Fruit fly (Drosophila melanogaster) whole organism, embryonic: ENCODE data around the gene CG31867.
A peak's percentile ranks its signal among the peaks of the same experiment; 100 is the strongest.

ENCODE experiments used
- Abd-B ChIP-seq: fragments of 200-800 bp; sonication (Bioruptor generic); optimal IDR thresholded peaks from 2 replicates; lab custom pipeline; 2018; ENCODE audit warnings: missing biosample characterization, mild to moderate bottlenecking, missing genetic modification characterization, moderate library complexity
- Bdp1 ChIP-seq: fragments of 200-800 bp; sonication (Bioruptor generic); optimal IDR thresholded peaks from 3 replicates; lab custom pipeline; 2016; ENCODE audit warnings: missing biosample characterization, missing genetic modification characterization
- CG11093 ChIP-seq: fragments of 200-800 bp; sonication (Bioruptor generic); IDR thresholded peaks from 3 replicates; pipeline ENCODE4 v1.3.6; 2022; ENCODE audit warnings: missing biosample characterization, missing genetic modification characterization
- CG11695 ChIP-seq: fragments of 200-800 bp; sonication (Bioruptor generic); IDR thresholded peaks from 3 replicates; pipeline ENCODE4 v1.3.6; 2022; ENCODE audit warnings: missing biosample characterization, missing genetic modification characterization
- CG12071 ChIP-seq: fragments of 200-800 bp; sonication (Bioruptor generic); optimal IDR thresholded peaks from 3 replicates; lab custom pipeline; 2018; ENCODE audit warnings: missing biosample characterization, mild to moderate bottlenecking, missing genetic modification characterization
- CG12104 ChIP-seq: fragments of 200-800 bp; sonication (Bioruptor generic); optimal IDR thresholded peaks from 3 replicates; lab custom pipeline; 2016; ENCODE audit warnings: missing biosample characterization, missing genetic modification characterization
- CG12219 ChIP-seq: fragments of 200-800 bp; sonication (Bioruptor generic); optimal IDR thresholded peaks from 3 replicates; lab custom pipeline; 2018; ENCODE audit warnings: missing biosample characterization, mild to moderate bottlenecking, missing genetic modification characterization
- CG12744 ChIP-seq: fragments of 200-800 bp; sonication (Bioruptor generic); optimal IDR thresholded peaks from 2 replicates; lab custom pipeline; 2016; ENCODE audit warnings: missing biosample characterization, missing genetic modification characterization
- CG1603 ChIP-seq: fragments of 200-800 bp; sonication (Bioruptor generic); optimal IDR thresholded peaks from 2 replicates; lab custom pipeline; 2019; ENCODE audit warnings: missing biosample characterization, mild to moderate bottlenecking, missing genetic modification characterization, moderate library complexity
- CG2202 ChIP-seq: fragments of 200-800 bp; sonication (Bioruptor generic); optimal IDR thresholded peaks from 2 replicates; lab custom pipeline; 2018; ENCODE audit warnings: missing biosample characterization, mild to moderate bottlenecking, missing genetic modification characterization
- CG2712 ChIP-seq: fragments of 200-800 bp; optimal IDR thresholded peaks from 3 replicates; lab custom pipeline; 2019; ENCODE audit warnings: missing biosample characterization, mild to moderate bottlenecking, missing genetic modification characterization, moderate library complexity
- CG31441 ChIP-seq: fragments of 200-800 bp; sonication (Bioruptor generic); IDR thresholded peaks from 2 replicates; pipeline ENCODE4 v1.3.6; 2022; ENCODE audit warnings: missing biosample characterization, missing genetic modification characterization
- CG3163 ChIP-seq: fragments of 200-800 bp; sonication (Bioruptor generic); optimal IDR thresholded peaks from 3 replicates; lab custom pipeline; 2016; ENCODE audit warnings: missing biosample characterization, missing genetic modification characterization
- CG3995 ChIP-seq: fragments of 200-800 bp; sonication (Bioruptor generic); optimal IDR thresholded peaks from 3 replicates; lab custom pipeline; 2016; ENCODE audit warnings: missing biosample characterization, missing genetic modification characterization
- CG4730 ChIP-seq: fragments of 200-800 bp; sonication (Bioruptor generic); IDR thresholded peaks from 2 replicates; pipeline ENCODE4 v1.3.6; 2022; ENCODE audit warnings: missing biosample characterization, missing genetic modification characterization
- CG6272 ChIP-seq: fragments of 200-800 bp; sonication (Bioruptor generic); IDR thresholded peaks from 2 replicates; pipeline ENCODE4 v1.3.6; 2022; ENCODE audit warnings: missing biosample characterization, missing genetic modification characterization
- CG6683 ChIP-seq: fragments of 200-800 bp; sonication (Bioruptor generic); optimal IDR thresholded peaks from 2 replicates; lab custom pipeline; 2017; ENCODE audit warnings: missing biosample characterization, mild to moderate bottlenecking, missing genetic modification characterization, missing genetic modification reagents
- CG6765 ChIP-seq: fragments of 200-800 bp; sonication (Bioruptor generic); optimal IDR thresholded peaks from 3 replicates; lab custom pipeline; 2017; ENCODE audit warnings: missing biosample characterization, mild to moderate bottlenecking, missing genetic modification characterization
- CG8089 ChIP-seq: fragments of 200-800 bp; sonication (Bioruptor generic); optimal IDR thresholded peaks from 3 replicates; lab custom pipeline; 2016; ENCODE audit warnings: missing biosample characterization, missing genetic modification characterization
- CG9215 ChIP-seq: fragments of 200-800 bp; sonication (Bioruptor generic); IDR thresholded peaks from 2 replicates; pipeline ENCODE4 v1.3.6; 2022; ENCODE audit warnings: missing biosample characterization, missing genetic modification characterization
- CTCF ChIP-seq: fragments of 200-800 bp; sonication (Bioruptor generic); optimal IDR thresholded peaks from 2 replicates; lab custom pipeline; 2017; ENCODE audit warnings: missing biosample characterization, mild to moderate bottlenecking, missing genetic modification characterization, moderate library complexity
- CkIIα-i1 ChIP-seq: fragments of 200-800 bp; sonication (Bioruptor generic); IDR thresholded peaks from 2 replicates; pipeline ENCODE4 v1.3.6; 2022; ENCODE audit warnings: missing biosample characterization, missing genetic modification characterization
- HLH3B ChIP-seq: fragments of 200-800 bp; sonication (Bioruptor generic); IDR thresholded peaks from 2 replicates; pipeline ENCODE4 v1.3.6; 2022; ENCODE audit warnings: missing biosample characterization, missing genetic modification characterization
- Mrtf ChIP-seq: fragments of 200-800 bp; sonication (Bioruptor generic); IDR thresholded peaks from 3 replicates; pipeline ENCODE4 v1.3.6; 2022; ENCODE audit warnings: missing biosample characterization, missing genetic modification characterization
- NfI ChIP-seq: fragments of 200-800 bp; sonication (Bioruptor generic); optimal IDR thresholded peaks from 3 replicates; lab custom pipeline; 2018; ENCODE audit warnings: missing biosample characterization, mild to moderate bottlenecking, missing genetic modification characterization, moderate library complexity
- Optix ChIP-seq: fragments of 200-800 bp; sonication (Bioruptor generic); IDR thresholded peaks from 3 replicates; pipeline ENCODE4 v1.3.6; 2022; ENCODE audit warnings: missing biosample characterization, missing genetic modification characterization
- ab ChIP-seq: fragments of 200-800 bp; sonication (Bioruptor generic); optimal IDR thresholded peaks from 2 replicates; lab custom pipeline; 2016; ENCODE audit warnings: missing biosample characterization, missing genetic modification characterization
- az2 ChIP-seq: fragments of 200-800 bp; sonication (Bioruptor generic); optimal IDR thresholded peaks from 3 replicates; lab custom pipeline; 2016; ENCODE audit warnings: missing biosample characterization, missing genetic modification characterization
- bsh ChIP-seq, 2 experiments: fragments of 200-800 bp; sonication (Bioruptor generic); optimal IDR thresholded peaks; 2 replicates each; lab custom pipeline; 2017 to 2018; ENCODE audit warnings: mild to moderate bottlenecking in 2 of 2, missing biosample characterization in 2 of 2, missing genetic modification characterization in 2 of 2, moderate library complexity in 1 of 2
- crp ChIP-seq, 2 experiments: fragments of 200-800 bp; sonication (Bioruptor generic); optimal IDR thresholded peaks; 2 replicates in 1 of 2; 3 replicates in 1 of 2; lab custom pipeline; 2017; ENCODE audit warnings: missing biosample characterization in 2 of 2, missing genetic modification characterization in 2 of 2, mild to moderate bottlenecking in 1 of 2, moderate library complexity in 1 of 2
- dimm ChIP-seq: fragments of 200-800 bp; sonication (Bioruptor generic); IDR thresholded peaks from 2 replicates; pipeline ENCODE4 v1.3.6; 2022; ENCODE audit warnings: missing biosample characterization, missing genetic modification characterization
- fd3F ChIP-seq: fragments of 200-800 bp; sonication (Bioruptor generic); optimal IDR thresholded peaks from 2 replicates; lab custom pipeline; 2018; ENCODE audit warnings: missing biosample characterization, mild to moderate bottlenecking, missing genetic modification characterization, moderate library complexity
- gce ChIP-seq: fragments of 200-800 bp; sonication (Bioruptor generic); IDR thresholded peaks from 3 replicates; pipeline ENCODE4 v1.3.6; 2022; ENCODE audit warnings: missing biosample characterization, missing genetic modification characterization
- gro ChIP-seq: fragments of 200-800 bp; sonication (Bioruptor generic); optimal IDR thresholded peaks from 2 replicates; lab custom pipeline; 2016; ENCODE audit warnings: missing biosample characterization, missing genetic modification characterization
- gsb ChIP-seq: fragments of 200-800 bp; sonication (Bioruptor generic); IDR thresholded peaks from 2 replicates; pipeline ENCODE4 v1.3.6; 2022; ENCODE audit warnings: missing biosample characterization, missing genetic modification characterization
- gsb-n ChIP-seq: fragments of 200-800 bp; sonication (Bioruptor generic); optimal IDR thresholded peaks from 3 replicates; lab custom pipeline; 2018; ENCODE audit warnings: missing biosample characterization, mild to moderate bottlenecking, missing genetic modification characterization
- h ChIP-seq: fragments of >200 bp; optimal IDR thresholded peaks from 2 replicates; lab custom pipeline; 2017
- hb ChIP-seq: fragments of 200-800 bp; sonication (Bioruptor generic); IDR thresholded peaks from 3 replicates; pipeline ENCODE4 v1.3.6; 2022; ENCODE audit warnings: missing biosample characterization, missing genetic modification characterization; ENCODE audit not compliant: partially characterized antibody
- her ChIP-seq: fragments of 200-800 bp; sonication (Bioruptor generic); optimal IDR thresholded peaks from 2 replicates; lab custom pipeline; 2016; ENCODE audit warnings: missing biosample characterization, missing genetic modification characterization
- jumu ChIP-seq: fragments of 200-800 bp; sonication (Bioruptor generic); optimal IDR thresholded peaks from 3 replicates; lab custom pipeline; 2016; ENCODE audit warnings: missing biosample characterization, missing genetic modification characterization
- nau ChIP-seq: fragments of 200-800 bp; sonication (Bioruptor generic); optimal IDR thresholded peaks from 3 replicates; lab custom pipeline; 2017; ENCODE audit warnings: missing biosample characterization, mild to moderate bottlenecking, missing genetic modification characterization, missing genetic modification reagents
- slp2 ChIP-seq: fragments of 200-800 bp; sonication (Bioruptor generic); optimal IDR thresholded peaks from 2 replicates; lab custom pipeline; 2016; ENCODE audit warnings: missing biosample characterization, missing genetic modification characterization
- tgo ChIP-seq: fragments of 200-800 bp; sonication (Bioruptor generic); IDR thresholded peaks from 3 replicates; pipeline ENCODE4 v1.3.6; 2022; ENCODE audit warnings: missing biosample characterization, missing genetic modification characterization
- tll ChIP-seq, 2 experiments: fragments of 200-800 bp in 1 of 2; fragments of >200 bp in 1 of 2; sonication (Bioruptor generic) in 1 of 2; optimal IDR thresholded peaks; 2 replicates each; lab custom pipeline; 2017 to 2019; ENCODE audit warnings: missing biosample characterization in 2 of 2, missing genetic modification characterization in 2 of 2, mild to moderate bottlenecking in 1 of 2, moderate library complexity in 1 of 2
- ttk ChIP-seq: fragments of 200-800 bp; sonication (Bioruptor generic); IDR thresholded peaks from 2 replicates; pipeline ENCODE4 v2.1.2; 2022; ENCODE audit warnings: missing biosample characterization, missing genetic modification characterization
- vvl ChIP-seq: fragments of 200-800 bp; sonication (Bioruptor generic); IDR thresholded peaks from 2 replicates; pipeline ENCODE4 v1.3.6; 2022; ENCODE audit warnings: missing biosample characterization, missing genetic modification characterization
- wdn ChIP-seq: fragments of 200-800 bp; sonication (Bioruptor generic); IDR thresholded peaks from 2 replicates; pipeline ENCODE4 v1.3.6; 2022; ENCODE audit warnings: missing biosample characterization, missing genetic modification characterization
- wek ChIP-seq: fragments of 200-800 bp; sonication (Bioruptor generic); optimal IDR thresholded peaks from 3 replicates; lab custom pipeline; 2018; ENCODE audit warnings: missing biosample characterization, mild to moderate bottlenecking, missing genetic modification characterization, moderate library complexity

CG31867 gene

DNA sequence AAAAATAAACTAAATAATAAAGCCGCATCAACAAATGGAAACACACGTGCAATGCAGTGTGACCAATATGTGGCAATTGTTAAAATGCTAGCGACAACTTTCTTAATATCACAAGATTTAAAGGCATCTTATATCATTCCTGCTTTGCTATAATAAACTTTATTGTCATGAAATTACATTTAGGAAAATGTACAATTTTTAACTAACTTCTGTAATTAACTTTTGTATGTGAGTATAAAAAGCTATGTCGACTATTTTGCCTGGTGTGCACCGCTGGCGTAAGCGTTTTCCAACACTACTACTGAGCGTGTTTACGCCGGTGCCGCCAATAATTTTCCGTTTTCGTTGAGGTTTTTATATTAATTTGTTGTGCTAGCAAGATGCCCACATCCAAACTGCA is 21.7 kb downstream of the CG31867 start, which contains the start of the genes Csl4 and Nup160 (continued):
- TF ChIP-seq vvl (peak; percentile 87), gce (GFP tag; lab: Robert Waterston, UW) (no peak), CG12071 (no peak), CG12219 (GFP tag; lab: Kevin White, UChicago) (no peak), CG9215 (GFP tag; lab: Robert Waterston, UW) (peak; percentile 53), ttk (GFP tag; lab: Robert Waterston, UW) (peak; percentile 74), CG4730 (GFP tag; lab: Robert Waterston, UW) (no peak; the same call in 1 of the 2 replicates), ab (GFP tag; lab: Kevin White, UChicago) (no peak), wek (GFP tag; lab: Kevin White, UChicago) (no peak), HLH3B (peak; percentile 74), CG12104 (peak; percentile 26), gsb-n (tag; lab: Kevin White, UChicago) (no peak), slp2 (peak; percentile 79), bsh (GFP tag; optimal IDR thresholded peaks at IDR 0.05; lab: Kevin White, UChicago) (peak in 1 of 2 experiments; percentile 75), jumu (peak; percentile 87), CG1603 (tag; lab: Kevin White, UChicago) (peak; percentile 74), hb (GFP tag; lab: Robert Waterston, UW) (no peak), Abd-B (GFP tag; lab: Kevin White, UChicago) (peak; percentile 65), gsb (no peak), tgo (GFP tag; lab: Robert Waterston, UW) (peak; percentile 74), CG11093 (GFP tag; lab: Robert Waterston, UW) (peak; percentile 52; the same call in 1 of the 3 replicates), Bdp1 (GFP tag; lab: Kevin White, UChicago) (peak; percentile 74), her (peak; percentile 84), fd3F (peak; percentile 54), dimm (GFP tag; lab: Robert Waterston, UW) (no peak), nau (no peak), crp (GFP tag; optimal IDR thresholded peaks at IDR 0.05; lab: Kevin White, UChicago) (peak in 1 of 2 experiments; percentile 49), CG6765 (GFP tag; lab: Kevin White, UChicago) (no peak), CG11695 (GFP tag; lab: Robert Waterston, UW) (peak; percentile 68), az2 (GFP tag; lab: Kevin White, UChicago) (peak; percentile 96), CG6683 (peak; percentile 40), CG8089 (peak; percentile 69), Optix (GFP tag; lab: Robert Waterston, UW) (0 out of 3 replicates have a peak, but pooled peaks have one; percentile 37), CG2202 (tag; lab: Kevin White, UChicago) (peak; percentile 33), h (lab: Kevin White, UChicago) (no peak), Mrtf (no peak), CkIIα-i1 (GFP tag; lab: Robert Waterston, UW) (no peak), CG2712 (tag; lab: Kevin White, UChicago) (no peak), CG6272 (peak; percentile 61; the same call in 1 of the 2 replicates), CG31441 (no peak), CG3995 (GFP tag; lab: Kevin White, UChicago) (peak; percentile 57), NfI (peak; percentile 65), wdn (GFP tag; lab: Robert Waterston, UW) (peak; percentile 56; the same call in 1 of the 2 replicates), gro (GFP tag; lab: Kevin White, UChicago) (peak; percentile 92), CG12744 (GFP tag; lab: Kevin White, UChicago) (peak; percentile 79), CG3163 (peak; percentile 35), tll (GFP tag; optimal IDR thresholded peaks at IDR 0.05; lab: Kevin White, UChicago) (no peak), CTCF (GFP tag; lab: Kevin White, UChicago) (peak; percentile 23)
